Comparison of ENCODE assay signal across 2 worm cellular contexts in the genomic region with DNA sequence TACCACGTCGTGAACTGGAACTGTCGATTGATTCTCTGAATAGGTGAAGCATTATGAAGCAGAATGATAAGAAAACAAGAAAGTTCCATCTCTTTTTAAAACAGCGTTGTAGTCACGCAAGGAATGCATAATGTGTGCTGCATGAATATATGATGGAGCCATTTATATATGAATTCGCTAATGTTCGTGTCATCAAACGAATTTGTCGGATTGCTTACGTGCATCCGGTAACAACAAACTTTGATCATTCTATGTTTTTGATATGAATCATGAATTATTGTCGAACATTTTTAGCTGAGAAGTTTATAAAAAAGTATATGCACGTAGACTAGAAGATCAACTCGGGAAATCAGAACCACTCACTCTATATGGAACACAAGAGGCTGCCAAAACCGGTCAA.
A peak's percentile ranks its signal among the peaks of the same experiment; 100 is the strongest.
TF ChIP-seq lines count a peak whose summit lies in the region.

No protein-coding gene starts in this region.

TF ChIP-seq in whole organism, L1 larva, 84 proteins besides CTCF, POLR2A, EP300 and RAD21:
- TF ChIP-seq egl-13 (tag; optimal IDR thresholded peaks at IDR 0.05; lab: Kevin White, UChicago) (peak; percentile 50), mef-2 (tag; optimal IDR thresholded peaks at IDR 0.05; lab: Kevin White, UChicago) (no peak)
TF ChIP-seq in whole organism, L1 larva: peak in this region for 1.

TF ChIP-seq in whole organism, L4 larva, 104 proteins besides CTCF, POLR2A, EP300 and RAD21:
- TF ChIP-seq snpc-1.2 (GFP tag; IDR thresholded peaks at IDR 0.05; lab: Robert Waterston, UW) = no peak
- peak; percentile 66 for TF ChIP-seq aha-1 (tag; lab: Kevin White, UChicago)

Comparison
In these comparisons a context has a peak if more than half of its experiments do, and no peak if none do; other contexts are left out.
1. Of the 29 proteins assayed by ChIP-seq in both whole organism, L4 larva and whole organism, L1 larva: peak only in whole organism, L4 larva: aha-1; only in whole organism, L1 larva: none; in both: none; in neither: 28.